Worm (Caenorhabditis elegans) whole organism, young adult: ENCODE data around the gene C53A5.13.

Experiments
- B0019.2 ChIP-seq: fragments of 200-800 bp; sonication (Bioruptor generic); conservative IDR thresholded peaks from 2 replicates; pipeline ENCODE4 v1.3.6; 2022; ENCODE audit warnings: missing genetic modification reagents, missing genetic modification characterization, missing compliant biosample characterization
- B0035.1 ChIP-seq: sonication (generic microtip); optimal IDR thresholded peaks from 2 replicates; lab custom pipeline; 2016; ENCODE audit warnings: missing genetic modification characterization, mild to moderate bottlenecking, missing compliant biosample characterization, missing genotype, missing genetic modification reagents
- B0261.1 ChIP-seq: sonication (generic microtip); optimal IDR thresholded peaks from 2 replicates; lab custom pipeline; 2016; ENCODE audit warnings: mild to moderate bottlenecking, missing genetic modification characterization, moderate library complexity, missing compliant biosample characterization
- C06A6.2 ChIP-seq: fragments of 200-800 bp; sonication (Bioruptor generic); conservative IDR thresholded peaks from 2 replicates; pipeline ENCODE4 v1.3.6; 2022; ENCODE audit warnings: missing genetic modification characterization, missing compliant biosample characterization
- C17E4.6 ChIP-seq: fragments of 200-800 bp; sonication (Bioruptor generic); IDR thresholded peaks from 2 replicates; pipeline ENCODE4 v1.3.6; 2022; ENCODE audit warnings: missing genetic modification reagents, missing genetic modification characterization, missing compliant biosample characterization
- F37B4.10 ChIP-seq: fragments of 200-800 bp; sonication (Bioruptor generic); IDR thresholded peaks from 2 replicates; pipeline ENCODE4 v1.3.6; 2022; ENCODE audit warnings: missing genetic modification characterization, missing compliant biosample characterization
- F39B2.1 ChIP-seq: fragments of 200-800 bp; sonication (Bioruptor generic); IDR thresholded peaks from 2 replicates; pipeline ENCODE4 v1.3.6; 2022; ENCODE audit warnings: missing genetic modification reagents, missing genetic modification characterization, missing compliant biosample characterization
- F49E8.2 ChIP-seq: sonication (generic microtip); optimal IDR thresholded peaks from 3 replicates; lab custom pipeline; 2017; ENCODE audit warnings: missing genetic modification characterization, mild to moderate bottlenecking, missing compliant biosample characterization, antibody characterized with exemption, moderate library complexity; ENCODE audit not compliant: insufficient read depth
- F57A8.1 ChIP-seq: fragments of 200-800 bp; sonication (Bioruptor generic); optimal IDR thresholded peaks from 2 replicates; lab custom pipeline; 2018; ENCODE audit warnings: mild to moderate bottlenecking, missing genetic modification characterization, moderate library complexity, missing compliant biosample characterization
- F57C9.4 ChIP-seq: sonication (generic microtip); optimal IDR thresholded peaks from 2 replicates; lab custom pipeline; 2017; ENCODE audit warnings: mild to moderate bottlenecking, missing genetic modification characterization, missing compliant biosample characterization
- K12H6.12 ChIP-seq: fragments of 200-800 bp; sonication (Bioruptor generic); optimal IDR thresholded peaks from 2 replicates; lab custom pipeline; 2018; ENCODE audit warnings: mild to moderate bottlenecking, missing genetic modification characterization, missing compliant biosample characterization
- Y53G8AR.9 ChIP-seq: fragments of 200-800 bp; sonication (Bioruptor generic); conservative IDR thresholded peaks from 2 replicates; pipeline ENCODE4 v1.3.6; 2022; ENCODE audit warnings: missing genetic modification reagents, missing genetic modification characterization, missing compliant biosample characterization
- atf-7 ChIP-seq: sonication (generic microtip); optimal IDR thresholded peaks from 2 replicates; lab custom pipeline; 2017; ENCODE audit warnings: mild to moderate bottlenecking, missing genetic modification characterization, missing compliant biosample characterization
- attf-5 ChIP-seq: fragments of 200-800 bp; sonication (Bioruptor generic); optimal IDR thresholded peaks from 2 replicates; lab custom pipeline; 2018; ENCODE audit warnings: mild to moderate bottlenecking, missing genetic modification characterization, missing compliant biosample characterization
- attf-6 ChIP-seq: fragments of 200-800 bp; sonication (Bioruptor generic); IDR thresholded peaks from 2 replicates; pipeline ENCODE4 v1.3.6; 2022; ENCODE audit warnings: missing genetic modification reagents, missing genetic modification characterization, missing compliant biosample characterization
- ceh-27 ChIP-seq: fragments of 200-800 bp; sonication (Bioruptor generic); optimal IDR thresholded peaks from 2 replicates; lab custom pipeline; 2018; ENCODE audit warnings: mild to moderate bottlenecking, missing genetic modification characterization, moderate library complexity, missing compliant biosample characterization
- ceh-40 ChIP-seq: fragments of 200-800 bp; sonication (Bioruptor generic); IDR thresholded peaks from 2 replicates; pipeline ENCODE4 v1.3.6; 2022; ENCODE audit warnings: missing genetic modification characterization, missing compliant biosample characterization
- chd-7 ChIP-seq: sonication (generic microtip); optimal IDR thresholded peaks from 2 replicates; lab custom pipeline; 2016; ENCODE audit warnings: mild to moderate bottlenecking, missing genetic modification characterization, moderate library complexity, missing compliant biosample characterization
- dpl-1 ChIP-seq: fragments of 150-350 bp; optimal IDR thresholded peaks from 2 replicates; lab custom pipeline; 2014; ENCODE audit warnings: missing biosample characterization, missing genetic modification reagents, missing genetic modification characterization
- efl-1 ChIP-seq: fragments of 150-350 bp; optimal IDR thresholded peaks from 2 replicates; lab custom pipeline; 2014; ENCODE audit warnings: missing biosample characterization, missing genetic modification reagents, missing genetic modification characterization
- egrh-3 ChIP-seq: fragments of 200-800 bp; sonication (Bioruptor generic); IDR thresholded peaks from 2 replicates; pipeline ENCODE4 v1.3.6; 2022; ENCODE audit warnings: missing genetic modification reagents, missing genetic modification characterization, missing compliant biosample characterization
- fkh-3 ChIP-seq: sonication (generic microtip); optimal IDR thresholded peaks from 2 replicates; lab custom pipeline; 2016; ENCODE audit warnings: mild to moderate bottlenecking, missing genetic modification characterization, missing compliant biosample characterization
- let-607 ChIP-seq, 2 experiments: fragments of 200-800 bp in 1 of 2; sonication (Bioruptor generic) in 1 of 2; sonication (generic microtip) in 1 of 2; optimal IDR thresholded peaks; 2 replicates each; lab custom pipeline; 2016 to 2018; ENCODE audit warnings: mild to moderate bottlenecking in 2 of 2, missing compliant biosample characterization in 2 of 2, missing genetic modification characterization in 2 of 2, moderate library complexity in 2 of 2, missing genotype in 1 of 2
- lin-35 ChIP-seq, 3 experiments: fragments of 150-350 bp in 2 of 3; sonication (generic microtip) in 1 of 3; optimal IDR thresholded peaks; 2 replicates each; lab custom pipeline; 2014 to 2018; ENCODE audit warnings: missing biosample characterization in 3 of 3, missing genetic modification characterization in 3 of 3, missing genetic modification reagents in 3 of 3
- lin-54 ChIP-seq: fragments of 200-800 bp; sonication (Bioruptor generic); optimal IDR thresholded peaks from 2 replicates; lab custom pipeline; 2018; ENCODE audit warnings: mild to moderate bottlenecking, missing genetic modification characterization, missing compliant biosample characterization
- lsy-27 ChIP-seq: sonication (generic microtip); optimal IDR thresholded peaks from 2 replicates; lab custom pipeline; 2017; ENCODE audit warnings: missing genetic modification characterization, mild to moderate bottlenecking, missing compliant biosample characterization, antibody characterized with exemption, missing genotype, borderline replicate concordance; ENCODE audit not compliant: insufficient read depth
- madf-8 ChIP-seq: fragments of 200-800 bp; sonication (Bioruptor generic); conservative IDR thresholded peaks from 2 replicates; pipeline ENCODE4 v1.3.6; 2022; ENCODE audit warnings: missing genetic modification reagents, missing genetic modification characterization, missing compliant biosample characterization
- mcd-1 ChIP-seq: fragments of 200-800 bp; sonication (Bioruptor generic); IDR thresholded peaks from 2 replicates; pipeline ENCODE4 v1.3.6; 2022; ENCODE audit warnings: missing genetic modification reagents, missing genetic modification characterization, missing compliant biosample characterization
- nfya-1 ChIP-seq: sonication (generic microtip); optimal IDR thresholded peaks from 2 replicates; lab custom pipeline; 2017; ENCODE audit warnings: antibody characterized with exemption, missing compliant biosample characterization, missing genetic modification characterization, borderline replicate concordance; ENCODE audit not compliant: insufficient read depth
- nhr-179 ChIP-seq: sonication (generic microtip); optimal IDR thresholded peaks from 2 replicates; lab custom pipeline; 2016; ENCODE audit warnings: mild to moderate bottlenecking, missing genetic modification characterization, missing compliant biosample characterization
- nhr-27 ChIP-seq: fragments of 200-800 bp; sonication (Bioruptor generic); optimal IDR thresholded peaks from 2 replicates; lab custom pipeline; 2018; ENCODE audit warnings: mild to moderate bottlenecking, missing genetic modification characterization, moderate library complexity, missing compliant biosample characterization
- rcor-1 ChIP-seq: fragments of 200-800 bp; sonication (Bioruptor generic); IDR thresholded peaks from 2 replicates; pipeline ENCODE4 v1.3.6; 2022; ENCODE audit warnings: missing genetic modification reagents, missing genetic modification characterization, missing compliant biosample characterization
- rec-8 ChIP-seq, 2 experiments: sonication (generic microtip); optimal IDR thresholded peaks; 2 replicates each; lab custom pipeline; 2016; ENCODE audit warnings: mild to moderate bottlenecking in 2 of 2, missing genetic modification characterization in 2 of 2, missing genetic modification reagents in 2 of 2, missing genotype in 2 of 2, missing biosample characterization in 1 of 2, missing compliant biosample characterization in 1 of 2, moderate library complexity in 1 of 2
- snpc-1.3 ChIP-seq: sonication (generic microtip); optimal IDR thresholded peaks from 2 replicates; lab custom pipeline; 2017; ENCODE audit warnings: missing genetic modification characterization, mild to moderate bottlenecking, missing compliant biosample characterization, antibody characterized with exemption, moderate library complexity, missing genotype, missing genetic modification reagents; ENCODE audit not compliant: insufficient read depth
- snpc-3.4 ChIP-seq: sonication (generic microtip); optimal IDR thresholded peaks from 2 replicates; lab custom pipeline; 2017; ENCODE audit warnings: missing genetic modification characterization, mild to moderate bottlenecking, missing compliant biosample characterization, antibody characterized with exemption, moderate library complexity, missing genotype, missing genetic modification reagents
- sptf-2 ChIP-seq: fragments of 200-800 bp; sonication (Bioruptor generic); optimal IDR thresholded peaks from 2 replicates; lab custom pipeline; 2018; ENCODE audit warnings: mild to moderate bottlenecking, missing genetic modification characterization, missing compliant biosample characterization
- tlf-1 ChIP-seq: fragments of 200-800 bp; sonication (Bioruptor generic); optimal IDR thresholded peaks from 2 replicates; lab custom pipeline; 2018; ENCODE audit warnings: mild to moderate bottlenecking, missing genetic modification characterization, missing compliant biosample characterization
- zim-3 ChIP-seq: sonication (generic microtip); optimal IDR thresholded peaks from 2 replicates; lab custom pipeline; 2017; ENCODE audit warnings: mild to moderate bottlenecking, missing genetic modification characterization, moderate library complexity, missing compliant biosample characterization

Gene C53A5.13

ce11 chrV:14545816-14546283 is 819 bp upstream of the C53A5.13 start, which contains the start of gene rike-1 (continued):
- TF ChIP-seq C06A6.2 (GFP tag; lab: Robert Waterston, UW) (no peak), rcor-1 (GFP tag; lab: Robert Waterston, UW) (0 out of 2 replicates have a peak, but pooled peaks have one; percentile 8), F39B2.1 (GFP tag; lab: Robert Waterston, UW) (no peak), B0019.2 (no peak), attf-5 (no peak), dpl-1 (GFP tag; lab: Kevin White, UChicago) (peak; percentile 9), madf-8 (GFP tag; lab: Robert Waterston, UW) (0 out of 2 replicates have a peak, but pooled peaks have one; percentile 21), egrh-3 (GFP tag; lab: Robert Waterston, UW) (no peak)

- TF ChIP-seq mcd-1 (GFP tag; lab: Robert Waterston, UW) = no peak
- TF ChIP-seq B0035.1 = no peak
- no peak for TF ChIP-seq nhr-27 (tag; lab: Kevin White, UChicago)
These were observed 1.8 kb downstream of the C53A5.13 start for ce11 chrV:14548510-14548909.

- TF ChIP-seq lin-54 (GFP tag; lab: Kevin White, UChicago) (no peak), F37B4.10 (GFP tag; lab: Robert Waterston, UW) (no peak), rec-8 (tag; optimal IDR thresholded peaks at IDR 0.05; lab: Kevin White, UChicago) (no peak), K12H6.12 (tag; lab: Kevin White, UChicago) (no peak), nhr-179 (tag; lab: Kevin White, UChicago) (no peak), efl-1 (GFP tag; lab: Kevin White, UChicago) (no peak), atf-7 (tag; lab: Kevin White, UChicago) (no peak), B0261.1 (tag; lab: Kevin White, UChicago) (no peak), snpc-1.3 (tag; lab: Kevin White, UChicago) (no peak), F49E8.2 (tag; lab: Kevin White, UChicago) (no peak), attf-6 (GFP tag; lab: Robert Waterston, UW) (no peak), rcor-1 (GFP tag; lab: Robert Waterston, UW) (no peak), zim-3 (tag; lab: Kevin White, UChicago) (no peak), fkh-3 (tag; lab: Kevin White, UChicago) (no peak), chd-7 (no peak), ceh-40 (GFP tag; lab: Robert Waterston, UW) (no peak), C17E4.6 (GFP tag; lab: Robert Waterston, UW) (no peak), lsy-27 (no peak), Y53G8AR.9 (GFP tag; lab: Robert Waterston, UW) (no peak), tlf-1 (GFP tag; lab: Kevin White, UChicago) (no peak)
- TF ChIP-seq, all 124 proteins: peak for 0
These were observed 9.5 kb downstream of the C53A5.13 start, which contains the start of gene srg-47 for ce11 chrV:14556187-14556586. Gene srg-47, minus strand, starts transcription at chrV:14556287.

DNA sequence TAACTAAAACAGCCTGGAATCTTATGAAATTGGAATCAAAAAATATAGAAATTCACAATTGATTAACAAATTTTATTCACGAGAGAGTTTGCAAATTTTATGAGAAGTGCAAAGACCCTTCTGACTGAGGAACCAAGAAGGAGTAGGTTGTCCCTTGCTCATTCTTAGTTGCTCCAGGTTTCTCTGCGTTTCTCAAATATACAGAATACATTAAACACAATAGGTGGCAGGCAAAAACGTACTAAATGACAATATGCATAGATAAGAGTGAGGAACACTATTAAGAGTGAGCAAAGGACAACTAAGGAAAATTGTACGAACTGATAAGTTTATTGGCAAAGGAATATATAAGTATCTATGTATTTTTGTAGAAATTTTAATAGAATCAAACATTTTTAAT is 12.1 kb downstream of the C53A5.13 start, which contains the start of gene C53A5.9:
Gene C53A5.9, minus strand, starts transcription at position 101 of the 400 bp plus-strand sequence.
- no peak for TF ChIP-seq F57C9.4 (tag; lab: Kevin White, UChicago)
- no peak for TF ChIP-seq lin-35 (GFP tag; optimal IDR thresholded peaks at IDR 0.05; lab: Kevin White, UChicago)
- no peak for TF ChIP-seq chd-7
- no peak for TF ChIP-seq let-607 (tag; optimal IDR thresholded peaks at IDR 0.05; lab: Kevin White, UChicago)
- no peak for TF ChIP-seq ceh-27
- TF ChIP-seq F57A8.1 (GFP tag; lab: Kevin White, UChicago) = no peak
- no peak for TF ChIP-seq B0019.2
- no peak for TF ChIP-seq snpc-3.4 (tag; lab: Kevin White, UChicago)
- no peak for TF ChIP-seq sptf-2 (GFP tag; lab: Kevin White, UChicago)
- no peak for TF ChIP-seq nfya-1 (tag; lab: Kevin White, UChicago)
